Worm (Caenorhabditis elegans) whole organism, mixed stage, embryonic: ENCODE measurements around the gene nhr-34.

Source experiments
- M03D4.4 ChIP-seq: sonication (generic microtip); optimal IDR thresholded peaks from 2 replicates; lab custom pipeline; 2017; ENCODE audit warnings: mild to moderate bottlenecking, missing genetic modification characterization, missing compliant biosample characterization
- bed-3 ChIP-seq: fragments of 200-800 bp; sonication (Bioruptor generic); optimal IDR thresholded peaks from 3 replicates; lab custom pipeline; 2018; ENCODE audit warnings: mild to moderate bottlenecking, missing genetic modification characterization, moderate library complexity, missing compliant biosample characterization
- blmp-1 ChIP-seq: fragments of 150-350 bp; optimal IDR thresholded peaks from 2 replicates; lab custom pipeline; 2014; ENCODE audit warnings: missing biosample characterization, missing genetic modification characterization
- ceh-39 ChIP-seq: fragments of 150-350 bp; optimal IDR thresholded peaks from 2 replicates; lab custom pipeline; 2014; ENCODE audit warnings: missing biosample characterization, missing genetic modification characterization
- ceh-43 ChIP-seq: fragments of 200-800 bp; sonication (Bioruptor generic); optimal IDR thresholded peaks from 2 replicates; lab custom pipeline; 2018; ENCODE audit warnings: mild to moderate bottlenecking, missing genetic modification characterization, moderate library complexity, missing compliant biosample characterization
- ces-1 ChIP-seq: fragments of 150-350 bp; optimal IDR thresholded peaks from 2 replicates; lab custom pipeline; 2014; ENCODE audit warnings: missing biosample characterization, missing genetic modification reagents, missing genetic modification characterization
- cnd-1 ChIP-seq: fragments of 200-800 bp; sonication (Bioruptor generic); optimal IDR thresholded peaks from 2 replicates; lab custom pipeline; 2018; ENCODE audit warnings: mild to moderate bottlenecking, missing genetic modification characterization, missing compliant biosample characterization
- drap-1 ChIP-seq: fragments of 200-800 bp; sonication (Bioruptor generic); optimal IDR thresholded peaks from 3 replicates; lab custom pipeline; 2018; ENCODE audit warnings: mild to moderate bottlenecking, missing genetic modification characterization, missing compliant biosample characterization
- elt-1 ChIP-seq: sonication (generic microtip); optimal IDR thresholded peaks from 2 replicates; lab custom pipeline; 2017; ENCODE audit warnings: missing genetic modification characterization, mild to moderate bottlenecking, missing compliant biosample characterization, antibody characterized with exemption, moderate library complexity, borderline replicate concordance; ENCODE audit not compliant: insufficient read depth
- elt-3 ChIP-seq: fragments of 150-350 bp; optimal IDR thresholded peaks from 2 replicates; lab custom pipeline; 2014; ENCODE audit warnings: missing biosample characterization, missing genetic modification characterization
- flh-1 ChIP-seq: fragments of 200-800 bp; sonication (Bioruptor generic); optimal IDR thresholded peaks from 2 replicates; lab custom pipeline; 2018; ENCODE audit warnings: mild to moderate bottlenecking, missing genetic modification characterization, moderate library complexity, missing compliant biosample characterization
- ham-2 ChIP-seq: fragments of 200-800 bp; sonication (Bioruptor generic); optimal IDR thresholded peaks from 2 replicates; lab custom pipeline; 2018; ENCODE audit warnings: mild to moderate bottlenecking, missing genetic modification characterization, missing compliant biosample characterization
- hlh-1 ChIP-seq: fragments of 150-350 bp; optimal IDR thresholded peaks from 2 replicates; lab custom pipeline; 2014; ENCODE audit warnings: missing biosample characterization, missing genetic modification reagents, missing genetic modification characterization
- lin-13 ChIP-seq: fragments of 150-350 bp; optimal IDR thresholded peaks from 2 replicates; lab custom pipeline; 2014; ENCODE audit warnings: missing biosample characterization, missing genetic modification characterization
- lin-32 ChIP-seq: fragments of 200-800 bp; sonication (Bioruptor generic); optimal IDR thresholded peaks from 2 replicates; lab custom pipeline; 2018; ENCODE audit warnings: mild to moderate bottlenecking, missing genetic modification characterization, missing compliant biosample characterization
- lsy-2 ChIP-seq: fragments of 150-350 bp; optimal IDR thresholded peaks from 2 replicates; lab custom pipeline; 2014; ENCODE audit warnings: missing biosample characterization, missing genetic modification characterization
- mab-5 ChIP-seq: fragments of 150-350 bp; optimal IDR thresholded peaks from 2 replicates; lab custom pipeline; 2014; ENCODE audit warnings: missing biosample characterization, missing genetic modification characterization
- mep-1 ChIP-seq: fragments of 150-350 bp; optimal IDR thresholded peaks from 2 replicates; lab custom pipeline; 2017; ENCODE audit warnings: missing biosample characterization, missing genetic modification reagents, missing genetic modification characterization, inconsistent platforms
- mls-2 ChIP-seq: sonication (generic microtip); optimal IDR thresholded peaks from 2 replicates; lab custom pipeline; 2016; ENCODE audit warnings: mild to moderate bottlenecking, missing genetic modification characterization, moderate library complexity, missing compliant biosample characterization
- nhr-12 ChIP-seq: fragments of 150-350 bp; optimal IDR thresholded peaks from 2 replicates; lab custom pipeline; 2014; ENCODE audit warnings: missing biosample characterization, missing genetic modification characterization
- nhr-2 ChIP-seq: fragments of 150-350 bp; optimal IDR thresholded peaks from 2 replicates; lab custom pipeline; 2014; ENCODE audit warnings: missing biosample characterization, missing genetic modification characterization
- nhr-237 ChIP-seq: fragments of 150-350 bp; optimal IDR thresholded peaks from 2 replicates; lab custom pipeline; 2014; ENCODE audit warnings: missing biosample characterization, missing genetic modification characterization
- nhr-28 ChIP-seq: fragments of 150-350 bp; optimal IDR thresholded peaks from 2 replicates; lab custom pipeline; 2014; ENCODE audit warnings: missing biosample characterization, missing genetic modification characterization
- nhr-76 ChIP-seq: sonication (generic microtip); optimal IDR thresholded peaks from 2 replicates; lab custom pipeline; 2017; ENCODE audit warnings: missing biosample characterization, missing genetic modification characterization
- pha-4 ChIP-seq: fragments of 150-350 bp; optimal IDR thresholded peaks from 2 replicates; lab custom pipeline; 2018; ENCODE audit warnings: missing biosample characterization, missing genetic modification reagents, missing genetic modification characterization
- sem-2 ChIP-seq: fragments of 200-800 bp; sonication (Bioruptor generic); optimal IDR thresholded peaks from 2 replicates; lab custom pipeline; 2018; ENCODE audit warnings: mild to moderate bottlenecking, missing genetic modification characterization, missing compliant biosample characterization
- snpc-4 ChIP-seq: fragments of 150-350 bp; optimal IDR thresholded peaks from 2 replicates; lab custom pipeline; 2014; ENCODE audit warnings: missing biosample characterization, missing genetic modification characterization
- sptf-1 ChIP-seq: sonication (generic microtip); optimal IDR thresholded peaks from 2 replicates; lab custom pipeline; 2017; ENCODE audit warnings: mild to moderate bottlenecking, missing genetic modification characterization, moderate library complexity, missing compliant biosample characterization
- unc-120 ChIP-seq: sonication (generic microtip); optimal IDR thresholded peaks from 2 replicates; lab custom pipeline; 2017; ENCODE audit warnings: missing genetic modification characterization, missing compliant biosample characterization; ENCODE audit not compliant: poor library complexity, severe bottlenecking
- unc-39 ChIP-seq: fragments of 150-350 bp; optimal IDR thresholded peaks from 2 replicates; lab custom pipeline; 2014; ENCODE audit warnings: missing biosample characterization, missing genetic modification characterization
- unc-62 ChIP-seq: fragments of 150-350 bp; optimal IDR thresholded peaks from 2 replicates; lab custom pipeline; 2014; ENCODE audit warnings: missing biosample characterization, missing genetic modification reagents, missing genetic modification characterization
- ztf-11 ChIP-seq: fragments of 150-350 bp; optimal IDR thresholded peaks from 2 replicates; lab custom pipeline; 2014; ENCODE audit warnings: missing biosample characterization, missing genetic modification characterization

Gene nhr-34

DNA sequence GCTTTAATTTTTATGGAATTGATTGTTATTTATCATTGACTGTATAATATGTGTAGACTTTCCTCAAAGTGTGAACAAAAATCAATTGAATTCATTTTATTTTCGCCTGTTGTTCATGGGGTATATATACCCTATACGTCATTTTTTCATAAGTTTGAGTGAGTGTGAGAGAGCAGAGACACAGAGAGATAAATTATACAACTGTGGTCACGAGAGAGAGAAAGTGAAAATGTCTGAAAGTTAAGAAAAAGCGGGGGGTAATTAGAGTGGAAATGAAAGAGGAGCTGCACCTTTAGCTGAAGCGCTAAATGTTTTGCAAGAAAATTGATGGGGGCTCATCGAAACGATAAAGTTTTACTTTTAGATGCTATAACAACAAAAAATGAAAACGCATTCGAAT is 49.6 kb downstream of the nhr-34 start:
- TF ChIP-seq hlh-1 (tag; lab: Kevin White, UChicago), result no peak
- no peak for TF ChIP-seq lin-13 (tag; lab: Kevin White, UChicago)
- TF ChIP-seq, all 35 proteins: peak for 0

DNA sequence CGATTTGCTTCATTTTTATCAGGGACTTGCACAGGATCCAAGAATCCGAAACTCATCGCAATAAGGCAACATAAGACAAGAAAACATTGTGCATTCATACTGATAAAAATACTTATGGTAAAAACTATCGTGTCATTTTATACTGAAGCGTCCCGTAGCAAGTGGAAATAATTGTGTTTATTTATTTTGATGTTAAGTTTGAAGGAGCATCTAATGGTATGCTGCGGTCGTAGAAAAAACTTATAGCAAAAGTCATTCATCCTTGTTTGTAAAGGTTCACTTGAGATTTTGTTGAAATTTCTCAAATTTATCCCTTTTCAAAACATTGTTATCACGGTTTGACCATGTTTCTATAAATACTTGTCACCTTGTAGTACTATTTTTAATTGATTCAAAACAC is 50.5 kb downstream of the nhr-34 start, which contains the start of gene W09C2.10:
Gene W09C2.10, minus strand, starts transcription at position 101 of the 400 bp plus-strand sequence.
- TF ChIP-seq unc-39 (no peak), snpc-4 (tag; lab: Kevin White, UChicago) (no peak), mep-1 (tag; lab: Kevin White, UChicago) (no peak), sptf-1 (tag; lab: Kevin White, UChicago) (no peak), nhr-76 (no peak), ceh-43 (GFP tag; lab: Kevin White, UChicago) (no peak), nhr-28 (tag; lab: Kevin White, UChicago) (no peak), sem-2 (no peak), cnd-1 (no peak), nhr-2 (tag; lab: Kevin White, UChicago) (no peak), unc-62 (GFP tag; lab: Kevin White, UChicago) (no peak), elt-3 (tag; lab: Kevin White, UChicago) (no peak), drap-1 (GFP tag; lab: Kevin White, UChicago) (no peak), elt-1 (tag; lab: Kevin White, UChicago) (no peak), lin-32 (no peak), ztf-11 (no peak), lsy-2 (no peak), nhr-237 (tag; lab: Kevin White, UChicago) (no peak)

DNA sequence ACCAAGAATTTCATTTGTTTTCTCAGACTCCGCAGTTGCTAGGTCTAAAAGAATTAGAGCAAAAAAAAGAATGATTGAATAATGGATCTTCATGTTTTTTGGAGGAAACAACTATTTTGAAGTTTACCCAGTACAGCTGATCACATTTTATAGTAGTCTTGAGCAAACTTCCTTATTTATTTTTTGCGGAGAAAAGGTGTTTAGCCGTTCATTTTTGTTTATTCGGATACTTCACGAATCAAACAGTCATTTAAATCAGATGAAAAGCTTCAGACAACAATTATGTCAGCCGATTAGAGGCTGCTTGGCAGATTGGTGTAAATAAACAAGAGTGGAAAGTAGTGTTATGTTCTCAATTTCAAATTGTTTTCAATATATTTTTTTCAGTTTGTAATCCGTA is 51.2 kb downstream of the nhr-34 start, which contains the start of gene W09C2.8:
Gene W09C2.8, minus strand, starts transcription at position 101 of the 400 bp plus-strand sequence.
- TF ChIP-seq nhr-12 (no peak), nhr-2 (tag; lab: Kevin White, UChicago) (no peak), nhr-76 (no peak), hlh-1 (tag; lab: Kevin White, UChicago) (no peak), elt-3 (tag; lab: Kevin White, UChicago) (no peak), flh-1 (GFP tag; lab: Kevin White, UChicago) (no peak), lin-13 (tag; lab: Kevin White, UChicago) (no peak), ces-1 (GFP tag; lab: Kevin White, UChicago) (no peak), pha-4 (no peak), ham-2 (no peak), sem-2 (no peak), ztf-11 (no peak), sptf-1 (tag; lab: Kevin White, UChicago) (no peak), bed-3 (GFP tag; lab: Kevin White, UChicago) (no peak), unc-39 (no peak), mab-5 (tag; lab: Kevin White, UChicago) (no peak), cnd-1 (no peak)
- TF ChIP-seq, all 35 proteins: peak for 0

DNA sequence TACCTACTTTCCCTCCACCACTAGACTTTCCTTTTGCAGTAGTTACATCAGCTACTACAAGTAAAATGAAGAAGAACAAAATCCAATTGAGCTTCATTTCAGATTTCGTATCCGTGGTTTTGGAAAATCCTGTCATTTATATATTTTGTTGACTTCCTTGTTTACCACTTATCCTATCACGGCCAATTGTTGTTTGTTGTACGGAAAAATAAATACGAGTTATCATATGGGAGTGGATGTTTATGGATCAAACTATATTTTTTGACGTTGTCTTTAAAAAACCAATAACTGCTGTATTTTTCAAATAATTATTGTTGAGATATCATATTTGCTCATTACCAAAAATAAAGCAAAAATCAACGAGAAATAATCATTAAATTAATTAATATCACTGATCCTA is 52.2 kb downstream of the nhr-34 start, which contains the start of gene W09C2.9:
Gene W09C2.9, minus strand, starts transcription at position 101 of the 400 bp plus-strand sequence.
- TF ChIP-seq cnd-1 (no peak), ces-1 (GFP tag; lab: Kevin White, UChicago) (no peak), sem-2 (no peak), ceh-39 (no peak), unc-62 (GFP tag; lab: Kevin White, UChicago) (no peak), nhr-76 (no peak), unc-120 (tag; lab: Kevin White, UChicago) (no peak), mls-2 (tag; lab: Kevin White, UChicago) (no peak), flh-1 (GFP tag; lab: Kevin White, UChicago) (no peak)
- TF ChIP-seq, all 35 proteins: peak for 0

DNA sequence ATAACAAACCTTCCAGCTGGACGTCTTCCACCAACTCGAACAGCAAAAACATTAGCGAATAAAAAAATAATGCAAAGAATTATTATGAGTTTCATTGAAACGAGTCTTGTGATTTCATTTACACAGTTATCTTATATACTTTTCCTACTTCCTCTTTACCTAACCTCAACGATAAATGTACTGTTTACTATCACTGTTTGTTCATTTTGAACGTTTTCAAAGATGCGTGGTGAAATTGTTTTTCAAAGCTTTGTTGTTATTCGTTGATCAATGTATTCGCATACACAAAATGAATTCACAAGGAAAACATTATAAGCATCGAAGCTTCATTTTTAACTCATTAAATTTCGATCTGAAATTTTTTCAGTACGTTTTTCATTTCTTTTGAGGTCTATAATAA is 53.2 kb downstream of the nhr-34 start, which contains the start of gene W09C2.7:
Gene W09C2.7, minus strand, starts transcription at position 101 of the 400 bp plus-strand sequence.
- no peak for TF ChIP-seq unc-62 (GFP tag; lab: Kevin White, UChicago)
- TF ChIP-seq M03D4.4 (tag; lab: Kevin White, UChicago), result no peak

DNA sequence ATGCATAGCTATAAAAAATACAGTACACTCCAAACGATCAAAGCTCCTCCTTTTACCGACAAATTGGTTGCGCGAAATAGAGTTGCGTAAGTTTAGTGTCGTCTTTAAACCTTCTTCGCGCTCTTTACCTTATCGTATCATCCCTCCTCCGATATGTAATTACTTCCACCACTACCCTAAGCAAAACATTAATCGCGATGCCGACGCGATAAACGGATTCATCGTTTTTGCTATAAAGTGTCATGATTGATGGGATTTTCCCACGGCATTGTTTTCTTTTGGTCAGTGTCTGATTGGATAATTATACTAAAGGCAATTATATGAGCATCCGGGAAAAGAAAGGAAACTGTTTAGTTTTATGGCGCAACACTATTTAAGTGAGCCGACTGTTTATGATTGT is 56.6 kb downstream of the nhr-34 start:
- peak; percentile 9 for TF ChIP-seq unc-62 (GFP tag; lab: Kevin White, UChicago)
- TF ChIP-seq ceh-39, result no peak
- no peak for TF ChIP-seq ham-2
- TF ChIP-seq cnd-1, result no peak
- no peak for TF ChIP-seq nhr-12
- TF ChIP-seq bed-3 (GFP tag; lab: Kevin White, UChicago), result no peak
- TF ChIP-seq unc-39, result no peak
- no peak for TF ChIP-seq lin-13 (tag; lab: Kevin White, UChicago)
- TF ChIP-seq mep-1 (tag; lab: Kevin White, UChicago), result no peak
- TF ChIP-seq nhr-2 (tag; lab: Kevin White, UChicago), result peak; percentile 27
- TF ChIP-seq nhr-76, result no peak
- TF ChIP-seq blmp-1 (tag; lab: Kevin White, UChicago), result no peak
- no peak for TF ChIP-seq unc-120 (tag; lab: Kevin White, UChicago)
- peak; percentile 99 for TF ChIP-seq elt-1 (tag; lab: Kevin White, UChicago)
- TF ChIP-seq ceh-43 (GFP tag; lab: Kevin White, UChicago), result peak; percentile 30
- TF ChIP-seq lin-32, result no peak
